Worm (Caenorhabditis elegans) whole organism, young adult: ENCODE results near the gene F21C10.18.

ENCODE experiments used
- D2030.7 ChIP-seq: fragments of 200-800 bp; sonication (Bioruptor generic); IDR thresholded peaks from 2 replicates; pipeline ENCODE4 v1.3.6; 2022; ENCODE audit warnings: missing genetic modification reagents, missing genetic modification characterization, missing compliant biosample characterization
- K12H6.12 ChIP-seq: fragments of 200-800 bp; sonication (Bioruptor generic); optimal IDR thresholded peaks from 2 replicates; lab custom pipeline; 2018; ENCODE audit warnings: mild to moderate bottlenecking, missing genetic modification characterization, missing compliant biosample characterization
- bed-2 ChIP-seq: fragments of 200-800 bp; sonication (Bioruptor generic); IDR thresholded peaks from 2 replicates; pipeline ENCODE4 v1.3.6; 2022; ENCODE audit warnings: missing genetic modification reagents, missing genetic modification characterization, missing compliant biosample characterization
- ceh-79 ChIP-seq: sonication (generic microtip); optimal IDR thresholded peaks from 2 replicates; lab custom pipeline; 2017; ENCODE audit warnings: mild to moderate bottlenecking, missing genetic modification characterization, missing compliant biosample characterization
- die-1 ChIP-seq: sonication (generic microtip); optimal IDR thresholded peaks from 2 replicates; lab custom pipeline; 2016; ENCODE audit warnings: missing genotype, mild to moderate bottlenecking, missing genetic modification characterization, missing compliant biosample characterization
- ekl-4 ChIP-seq: fragments of 200-800 bp; sonication (Bioruptor generic); IDR thresholded peaks from 2 replicates; pipeline ENCODE4 v1.3.6; 2022; ENCODE audit warnings: missing genetic modification reagents, missing genetic modification characterization, missing compliant biosample characterization
- ets-4 ChIP-seq: fragments of 200-800 bp; sonication (Bioruptor generic); optimal IDR thresholded peaks from 2 replicates; lab custom pipeline; 2018; ENCODE audit warnings: mild to moderate bottlenecking, missing genetic modification characterization, missing compliant biosample characterization
- hmg-1.2 ChIP-seq: fragments of 200-800 bp; sonication (Bioruptor generic); IDR thresholded peaks from 2 replicates; pipeline ENCODE4 v1.3.6; 2022; ENCODE audit warnings: missing genetic modification reagents, missing genetic modification characterization, missing compliant biosample characterization
- repo-1 ChIP-seq: sonication (generic microtip); optimal IDR thresholded peaks from 2 replicates; lab custom pipeline; 2017; ENCODE audit warnings: mild to moderate bottlenecking, missing genetic modification characterization, missing compliant biosample characterization
- snpc-4 ChIP-seq, 5 experiments: fragments of 150-350 bp in 1 of 5; sonication (generic microtip) in 4 of 5; optimal IDR thresholded peaks; 2 replicates each; lab custom pipeline; 2014 to 2018; ENCODE audit warnings: missing genetic modification characterization in 5 of 5, missing biosample characterization in 3 of 5, antibody characterized with exemption in 2 of 5, mild to moderate bottlenecking in 2 of 5, missing compliant biosample characterization in 2 of 5, missing genotype in 2 of 5, moderate library complexity in 2 of 5, missing genetic modification reagents in 1 of 5
- somi-1 ChIP-seq: fragments of 200-800 bp; sonication (Bioruptor generic); optimal IDR thresholded peaks from 2 replicates; lab custom pipeline; 2018; ENCODE audit warnings: mild to moderate bottlenecking, missing genetic modification characterization, missing compliant biosample characterization
- unc-62 ChIP-seq: fragments of 150-350 bp; optimal IDR thresholded peaks from 2 replicates; lab custom pipeline; 2014; ENCODE audit warnings: missing biosample characterization, missing genetic modification reagents, missing genetic modification characterization

DNA sequence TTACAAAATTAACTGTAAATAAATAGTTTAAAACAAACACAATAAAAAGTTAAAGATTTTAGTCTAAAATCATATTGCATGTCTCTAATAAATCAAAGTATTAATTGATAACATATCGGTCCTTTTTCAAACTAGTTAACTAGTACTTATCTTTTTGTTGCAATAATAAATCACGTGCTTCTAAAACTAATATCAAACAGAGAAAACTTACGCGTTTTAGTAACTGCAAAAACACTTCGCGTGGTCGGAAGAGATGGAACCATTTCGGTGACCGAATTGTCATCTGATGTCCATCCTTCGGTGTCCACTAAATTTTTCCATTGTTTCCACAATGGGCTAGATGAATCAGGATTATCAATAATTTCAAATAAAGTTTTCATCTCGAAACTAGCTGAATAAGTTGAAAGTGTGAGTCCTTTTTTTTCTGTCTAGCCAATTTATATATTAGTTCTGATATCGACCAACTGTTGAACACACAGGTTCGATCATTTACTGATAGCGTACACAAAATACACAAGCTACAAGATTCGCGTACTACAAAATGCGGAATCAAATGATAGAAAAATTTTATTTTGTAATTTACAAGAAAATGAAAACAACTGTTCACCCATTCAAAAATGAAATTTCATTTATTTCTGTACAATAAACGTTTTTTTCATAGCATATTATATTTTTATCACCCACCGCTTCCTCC lies 9.9 kb upstream of the F21C10.18 start, which contains the start of gene F21C10.9:
- TF ChIP-seq K12H6.12 (tag; lab: Kevin White, UChicago) (no peak), repo-1 (no peak), hmg-1.2 (GFP tag; lab: Robert Waterston, UW) (no peak), ceh-79 (no peak), ekl-4 (GFP tag; lab: Robert Waterston, UW) (no peak), D2030.7 (GFP tag; lab: Robert Waterston, UW) (no peak), snpc-4 (GFP tag; optimal IDR thresholded peaks at IDR 0.05; lab: Kevin White, UChicago) (no peak), snpc-4 (tag; optimal IDR thresholded peaks at IDR 0.05; lab: Kevin White, UChicago) (no peak), bed-2 (GFP tag; lab: Robert Waterston, UW) (no peak), somi-1 (GFP tag; lab: Kevin White, UChicago) (no peak), ets-4 (GFP tag; lab: Kevin White, UChicago) (no peak), unc-62 (GFP tag; lab: Kevin White, UChicago) (no peak), die-1 (tag; lab: Kevin White, UChicago) (no peak)
